Fruit fly (Drosophila melanogaster) whole organism, embryonic: ENCODE measurements around the gene CG31551.

ENCODE experiments used
- CG10565 ChIP-seq: fragments of 200-800 bp; sonication (Bioruptor generic); optimal IDR thresholded peaks from 3 replicates; lab custom pipeline; 2016; ENCODE audit warnings: missing biosample characterization, mild to moderate bottlenecking, missing genetic modification characterization
- CG10654 ChIP-seq: fragments of 200-800 bp; sonication (Bioruptor generic); optimal IDR thresholded peaks from 2 replicates; lab custom pipeline; 2016; ENCODE audit warnings: missing biosample characterization, missing genetic modification characterization
- CG11456 ChIP-seq: fragments of 200-800 bp; sonication (Bioruptor generic); IDR thresholded peaks from 3 replicates; pipeline ENCODE4 v1.3.6; 2022; ENCODE audit warnings: missing biosample characterization, missing genetic modification characterization
- CG11696 ChIP-seq: fragments of 200-800 bp; sonication (Bioruptor generic); IDR thresholded peaks from 2 replicates; pipeline ENCODE4 v1.3.6; 2022; ENCODE audit warnings: missing biosample characterization, missing genetic modification characterization
- CG12659 ChIP-seq: fragments of 200-800 bp; sonication (Bioruptor generic); optimal IDR thresholded peaks from 3 replicates; lab custom pipeline; 2017; ENCODE audit warnings: mild to moderate bottlenecking, missing biosample characterization, missing genetic modification reagents, missing genetic modification characterization
- CG15011 ChIP-seq: fragments of 200-800 bp; sonication (Bioruptor generic); optimal IDR thresholded peaks from 3 replicates; lab custom pipeline; 2018; ENCODE audit warnings: missing biosample characterization, mild to moderate bottlenecking, missing genetic modification characterization
- CG15601 ChIP-seq: fragments of 200-800 bp; sonication (Bioruptor generic); optimal IDR thresholded peaks from 3 replicates; lab custom pipeline; 2019; ENCODE audit warnings: missing biosample characterization, mild to moderate bottlenecking, missing genetic modification characterization, moderate library complexity
- CG16813 ChIP-seq: fragments of 200-800 bp; sonication (Bioruptor generic); IDR thresholded peaks from 3 replicates; pipeline ENCODE4 v1.3.6; 2022; ENCODE audit warnings: missing biosample characterization, missing genetic modification characterization; ENCODE audit not compliant: partially characterized antibody
- CG17829 ChIP-seq: fragments of 200-800 bp; optimal IDR thresholded peaks from 2 replicates; lab custom pipeline; 2019; ENCODE audit warnings: missing biosample characterization, mild to moderate bottlenecking, missing genetic modification characterization, moderate library complexity
- CG18764 ChIP-seq: fragments of 200-800 bp; sonication (Bioruptor generic); optimal IDR thresholded peaks from 3 replicates; lab custom pipeline; 2016; ENCODE audit warnings: missing biosample characterization, missing genetic modification characterization
- CG30431 ChIP-seq: fragments of 200-800 bp; sonication (Bioruptor generic); optimal IDR thresholded peaks from 2 replicates; lab custom pipeline; 2017; ENCODE audit warnings: missing biosample characterization, missing genetic modification characterization
- CG3065 ChIP-seq: fragments of 200-800 bp; sonication (Bioruptor generic); optimal IDR thresholded peaks from 2 replicates; lab custom pipeline; 2016; ENCODE audit warnings: missing biosample characterization, missing genetic modification characterization
- CG3726 ChIP-seq: fragments of 200-800 bp; sonication (Bioruptor generic); IDR thresholded peaks from 3 replicates; pipeline ENCODE4, ENCODE4 v1.3.6; 2022; ENCODE audit warnings: missing biosample characterization, missing genetic modification characterization
- CG3847 ChIP-seq: fragments of 200-800 bp; sonication (Bioruptor generic); IDR thresholded peaks from 2 replicates; pipeline ENCODE4 v1.3.6; 2022; ENCODE audit warnings: missing biosample characterization, missing genetic modification characterization
- CG6175 ChIP-seq: fragments of 200-800 bp; sonication (Bioruptor generic); IDR thresholded peaks from 3 replicates; pipeline ENCODE4 v1.3.6; 2022; ENCODE audit warnings: missing biosample characterization, missing genetic modification characterization
- CG7987 ChIP-seq: fragments of 200-800 bp; sonication (Bioruptor generic); optimal IDR thresholded peaks from 2 replicates; lab custom pipeline; 2018; ENCODE audit warnings: missing biosample characterization, mild to moderate bottlenecking, missing genetic modification characterization, moderate library complexity
- CG8290 ChIP-seq, 3 experiments: fragments of 200-800 bp; sonication (Bioruptor generic); optimal IDR thresholded peaks; 2 replicates each; lab custom pipeline; 2016 to 2019; ENCODE audit warnings: missing biosample characterization in 3 of 3, missing genetic modification characterization in 3 of 3, mild to moderate bottlenecking in 2 of 3, moderate library complexity in 1 of 3
- CrebB ChIP-seq: fragments of 200-800 bp; sonication (Bioruptor generic); optimal IDR thresholded peaks from 3 replicates; lab custom pipeline; 2018; ENCODE audit warnings: missing biosample characterization, mild to moderate bottlenecking, missing genetic modification characterization
- Dip2 ChIP-seq: fragments of 200-800 bp; sonication (Bioruptor generic); IDR thresholded peaks from 2 replicates; pipeline ENCODE4 v1.3.6; 2022; ENCODE audit warnings: missing biosample characterization, missing genetic modification characterization
- Dip3 ChIP-seq: fragments of 200-800 bp; sonication (Bioruptor generic); optimal IDR thresholded peaks from 3 replicates; lab custom pipeline; 2016; ENCODE audit warnings: missing biosample characterization, missing genetic modification characterization
- Doc3 ChIP-seq: fragments of 200-800 bp; sonication (Bioruptor generic); IDR thresholded peaks from 3 replicates; pipeline ENCODE4 v1.3.6; 2022; ENCODE audit warnings: missing biosample characterization, missing genetic modification characterization; ENCODE audit not compliant: partially characterized antibody
- E2f1 ChIP-seq: fragments of 200-800 bp; sonication (Bioruptor generic); IDR thresholded peaks from 2 replicates; pipeline ENCODE4 v1.3.6; 2022; ENCODE audit warnings: missing biosample characterization, missing genetic modification characterization
- Eip74EF ChIP-seq, 2 experiments: fragments of 200-800 bp in 1 of 2; fragments of >200 bp in 1 of 2; sonication (Bioruptor generic) in 1 of 2; optimal IDR thresholded peaks; 2 replicates each; lab custom pipeline; 2017 to 2019; ENCODE audit warnings: missing biosample characterization in 2 of 2, missing genetic modification characterization in 2 of 2, mild to moderate bottlenecking in 1 of 2, moderate library complexity in 1 of 2
- Fer3 ChIP-seq: fragments of 200-800 bp; sonication (Bioruptor generic); optimal IDR thresholded peaks from 2 replicates; lab custom pipeline; 2018; ENCODE audit warnings: missing biosample characterization, mild to moderate bottlenecking, missing genetic modification characterization, moderate library complexity
- H15 ChIP-seq: fragments of 200-800 bp; sonication (Bioruptor generic); IDR thresholded peaks from 3 replicates; pipeline ENCODE4 v1.3.6; 2022; ENCODE audit warnings: missing biosample characterization, missing genetic modification characterization
- HLH3B ChIP-seq: fragments of 200-800 bp; sonication (Bioruptor generic); IDR thresholded peaks from 2 replicates; pipeline ENCODE4 v1.3.6; 2022; ENCODE audit warnings: missing biosample characterization, missing genetic modification characterization
- Oaz ChIP-seq: fragments of 200-800 bp; sonication (Bioruptor generic); IDR thresholded peaks from 2 replicates; pipeline ENCODE4 v1.3.6; 2022; ENCODE audit warnings: missing biosample characterization, missing genetic modification characterization
- Sox102F ChIP-seq: fragments of 200-800 bp; sonication (Bioruptor generic); optimal IDR thresholded peaks from 2 replicates; lab custom pipeline; 2018; ENCODE audit warnings: missing biosample characterization, mild to moderate bottlenecking, missing genetic modification characterization, moderate library complexity
- bsh ChIP-seq, 2 experiments: fragments of 200-800 bp; sonication (Bioruptor generic); optimal IDR thresholded peaks; 2 replicates each; lab custom pipeline; 2017 to 2018; ENCODE audit warnings: mild to moderate bottlenecking in 2 of 2, missing biosample characterization in 2 of 2, missing genetic modification characterization in 2 of 2, moderate library complexity in 1 of 2
- cg ChIP-seq: fragments of 200-800 bp; sonication (Bioruptor generic); optimal IDR thresholded peaks from 3 replicates; lab custom pipeline; 2019; ENCODE audit warnings: missing biosample characterization, mild to moderate bottlenecking, missing genetic modification characterization, moderate library complexity
- dan ChIP-seq: fragments of 200-800 bp; sonication (Bioruptor generic); IDR thresholded peaks from 2 replicates; pipeline ENCODE4 v1.3.6; 2022; ENCODE audit warnings: missing biosample characterization, missing genetic modification characterization
- ems ChIP-seq: fragments of 200-800 bp; sonication (Bioruptor generic); optimal IDR thresholded peaks from 3 replicates; lab custom pipeline; 2016; ENCODE audit warnings: missing biosample characterization, missing genetic modification characterization
- esg ChIP-seq: fragments of 200-800 bp; sonication (Bioruptor generic); conservative IDR thresholded peaks from 2 replicates; pipeline ENCODE4 v1.3.6; 2022; ENCODE audit warnings: missing biosample characterization, missing genetic modification characterization
- eve ChIP-seq, 2 experiments: fragments of >200 bp; optimal IDR thresholded peaks; 2 replicates each; lab custom pipeline; 2017; ENCODE audit warnings: missing biosample characterization in 2 of 2, missing genetic modification characterization in 2 of 2
- fd102C ChIP-seq: fragments of 200-800 bp; sonication (Bioruptor generic); optimal IDR thresholded peaks from 2 replicates; lab custom pipeline; 2018; ENCODE audit warnings: missing biosample characterization, mild to moderate bottlenecking, missing genetic modification characterization, moderate library complexity
- gro ChIP-seq: fragments of 200-800 bp; sonication (Bioruptor generic); optimal IDR thresholded peaks from 2 replicates; lab custom pipeline; 2016; ENCODE audit warnings: missing biosample characterization, missing genetic modification characterization
- jing ChIP-seq: fragments of 200-800 bp; sonication (Bioruptor generic); optimal IDR thresholded peaks from 2 replicates; lab custom pipeline; 2018; ENCODE audit warnings: missing biosample characterization, mild to moderate bottlenecking, missing genetic modification characterization
- mirr ChIP-seq: fragments of 200-800 bp; sonication (Bioruptor generic); optimal IDR thresholded peaks from 3 replicates; lab custom pipeline; 2018; ENCODE audit warnings: missing biosample characterization, mild to moderate bottlenecking, missing genetic modification characterization
- p53 ChIP-seq: fragments of 200-800 bp; sonication (Bioruptor generic); optimal IDR thresholded peaks from 2 replicates; lab custom pipeline; 2016; ENCODE audit warnings: missing biosample characterization, missing genetic modification characterization
- sc ChIP-seq, 3 experiments: fragments of >200 bp in 2 of 3; fragments of 200-800 bp in 1 of 3; sonication (Bioruptor generic) in 1 of 3; optimal IDR thresholded peaks; 2 replicates in 2 of 3; 3 replicates in 1 of 3; lab custom pipeline; 2017; ENCODE audit warnings: mild to moderate bottlenecking in 1 of 3, missing biosample characterization in 1 of 3, missing genetic modification characterization in 1 of 3, missing genetic modification reagents in 1 of 3
- seq ChIP-seq: fragments of 200-800 bp; sonication (Bioruptor generic); IDR thresholded peaks from 2 replicates; pipeline ENCODE4 v1.3.6; 2022; ENCODE audit warnings: missing biosample characterization, missing genetic modification characterization
- sim ChIP-seq: fragments of 200-800 bp; sonication (Bioruptor generic); IDR thresholded peaks from 2 replicates; pipeline ENCODE4 v1.3.6; 2022; ENCODE audit warnings: missing biosample characterization, missing genetic modification characterization
- so ChIP-seq: fragments of 200-800 bp; sonication (Bioruptor generic); IDR thresholded peaks from 3 replicates; pipeline ENCODE4 v1.3.6; 2022; ENCODE audit warnings: missing biosample characterization, missing genetic modification characterization
- sqz ChIP-seq: fragments of 200-800 bp; sonication (Bioruptor generic); optimal IDR thresholded peaks from 3 replicates; lab custom pipeline; 2018; ENCODE audit warnings: missing biosample characterization, mild to moderate bottlenecking, missing genetic modification characterization
- stc ChIP-seq: fragments of 200-800 bp; sonication (Bioruptor generic); IDR thresholded peaks from 2 replicates; pipeline ENCODE4 v1.3.6; 2022; ENCODE audit warnings: missing biosample characterization, missing genetic modification characterization
- tap ChIP-seq: fragments of 200-800 bp; optimal IDR thresholded peaks from 3 replicates; lab custom pipeline; 2019; ENCODE audit warnings: missing biosample characterization, mild to moderate bottlenecking, missing genetic modification characterization, moderate library complexity
- tna ChIP-seq: fragments of 200-800 bp; sonication (Bioruptor generic); IDR thresholded peaks from 2 replicates; pipeline ENCODE4 v1.3.6; 2022; ENCODE audit warnings: missing biosample characterization, missing genetic modification characterization; ENCODE audit not compliant: partially characterized antibody
- unpg ChIP-seq: fragments of 200-800 bp; sonication (Bioruptor generic); optimal IDR thresholded peaks from 3 replicates; lab custom pipeline; 2018; ENCODE audit warnings: missing biosample characterization, mild to moderate bottlenecking, missing genetic modification characterization, moderate library complexity
- wek ChIP-seq: fragments of 200-800 bp; sonication (Bioruptor generic); optimal IDR thresholded peaks from 3 replicates; lab custom pipeline; 2018; ENCODE audit warnings: missing biosample characterization, mild to moderate bottlenecking, missing genetic modification characterization, moderate library complexity

The CG31551 gene

DNA sequence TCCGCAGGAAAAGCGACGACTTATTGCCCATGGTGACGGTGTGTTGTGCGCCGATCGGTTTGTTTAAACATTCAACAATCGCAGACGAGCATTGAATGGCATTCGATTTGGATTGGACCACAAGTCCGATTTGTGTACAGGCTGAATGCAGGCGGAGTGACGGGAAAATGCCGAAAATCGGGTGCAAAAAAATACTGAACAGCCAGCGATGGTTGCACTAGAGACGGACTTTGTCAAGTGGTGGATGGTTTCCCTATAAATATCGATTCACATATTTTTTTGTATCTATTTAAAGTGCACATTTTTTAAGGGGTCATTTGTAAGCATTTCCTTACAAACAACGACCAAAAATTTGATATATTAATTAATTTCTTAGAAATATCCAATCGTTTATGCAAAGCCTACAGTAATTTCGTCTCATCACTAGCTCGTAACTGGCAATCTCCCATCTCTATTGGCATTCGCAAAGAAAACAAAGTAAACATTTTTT, 27.1 kb downstream of the CG31551 start, which contains the start of the genes elm and MED27 (continued):
- TF ChIP-seq so (GFP tag; lab: Robert Waterston, UW) (peak; percentile 89; the same call in 2 of the 3 replicates), CG11696 (peak; percentile 74), CG11456 (GFP tag; lab: Robert Waterston, UW) (peak; percentile 94), dan (GFP tag; lab: Robert Waterston, UW) (peak; percentile 92), CG30431 (peak; percentile 87), p53 (GFP tag; lab: Kevin White, UChicago) (peak; percentile 63), jing (GFP tag; lab: Kevin White, UChicago) (no peak), CrebB (tag; lab: Kevin White, UChicago) (peak; percentile 59), CG10654 (GFP tag; lab: Kevin White, UChicago) (peak; percentile 93), Oaz (peak; percentile 84), CG16813 (peak; percentile 98), CG3065 (peak; percentile 78), sqz (GFP tag; lab: Kevin White, UChicago) (peak; percentile 90), Dip2 (GFP tag; lab: Robert Waterston, UW) (no peak), CG3847 (GFP tag; lab: Robert Waterston, UW) (peak; percentile 96), Fer3 (peak; percentile 89), E2f1 (GFP tag; lab: Robert Waterston, UW) (peak; percentile 92), CG6175 (GFP tag; lab: Robert Waterston, UW) (peak; percentile 77; the same call in 2 of the 3 replicates), HLH3B (peak; percentile 91), tap (peak; percentile 62), cg (GFP tag; lab: Kevin White, UChicago) (peak; percentile 24), CG12659 (GFP tag; lab: Kevin White, UChicago) (peak; percentile 97), CG3726 (peak; percentile 86; the same call in 2 of the 3 replicates), CG7987 (peak; percentile 53), seq (peak; percentile 85), Dip3 (GFP tag; lab: Kevin White, UChicago) (peak; percentile 92), Eip74EF (GFP tag; optimal IDR thresholded peaks at IDR 0.05; lab: Kevin White, UChicago) (peak in 1 of 2 experiments; percentile 64), ems (GFP tag; lab: Kevin White, UChicago) (peak; percentile 94), tna (GFP tag; lab: Robert Waterston, UW) (peak; percentile 65), sim (peak; percentile 60; the same call in 1 of the 2 replicates), CG8290 (GFP tag; optimal IDR thresholded peaks at IDR 0.05; lab: Kevin White, UChicago) (peak; percentile 90), CG8290 (tag; optimal IDR thresholded peaks at IDR 0.05; lab: Kevin White, UChicago) (peak; percentile 64 to 70), esg (peak; percentile 93), sc (optimal IDR thresholded peaks at IDR 0.05; lab: Kevin White, UChicago) (no peak), sc (GFP tag; optimal IDR thresholded peaks at IDR 0.05; lab: Kevin White, UChicago) (peak; percentile 71), H15 (GFP tag; lab: Robert Waterston, UW) (peak; percentile 93), mirr (peak; percentile 51), wek (GFP tag; lab: Kevin White, UChicago) (peak; percentile 0), eve (GFP tag; optimal IDR thresholded peaks at IDR 0.05; lab: Kevin White, UChicago) (peak in 1 of 2 experiments; percentile 66), CG18764 (GFP tag; lab: Kevin White, UChicago) (peak; percentile 87), unpg (GFP tag; lab: Kevin White, UChicago) (peak; percentile 90), Sox102F (GFP tag; lab: Kevin White, UChicago) (peak; percentile 92), gro (GFP tag; lab: Kevin White, UChicago) (peak; percentile 89), CG10565 (GFP tag; lab: Kevin White, UChicago) (peak; percentile 38), CG17829 (tag; lab: Kevin White, UChicago) (peak; percentile 94), bsh (GFP tag; optimal IDR thresholded peaks at IDR 0.05; lab: Kevin White, UChicago) (peak; percentile 23 to 92), Doc3 (GFP tag; lab: Robert Waterston, UW) (peak; percentile 96), fd102C (GFP tag; lab: Kevin White, UChicago) (peak; percentile 79), CG15011 (GFP tag; lab: Kevin White, UChicago) (no peak), CG15601 (tag; lab: Kevin White, UChicago) (peak; percentile 95), stc (GFP tag; lab: Robert Waterston, UW) (peak; percentile 75)
